Fruit fly (Drosophila melanogaster) whole organism, embryonic: Measurements from ENCODE around the gene CG33203.

ENCODE experiments used
- Adf1 ChIP-seq: fragments of 200-800 bp; sonication (Bioruptor generic); IDR thresholded peaks from 2 replicates; pipeline ENCODE4 v1.3.6; 2022; ENCODE audit warnings: missing biosample characterization, missing genetic modification characterization
- Atf3 ChIP-seq: fragments of 200-800 bp; sonication (Bioruptor generic); optimal IDR thresholded peaks from 3 replicates; lab custom pipeline; 2016; ENCODE audit warnings: missing biosample characterization, missing genetic modification characterization
- Bdp1 ChIP-seq: fragments of 200-800 bp; sonication (Bioruptor generic); optimal IDR thresholded peaks from 3 replicates; lab custom pipeline; 2016; ENCODE audit warnings: missing biosample characterization, missing genetic modification characterization
- CG10147 ChIP-seq: fragments of 200-800 bp; sonication (Bioruptor generic); optimal IDR thresholded peaks from 2 replicates; lab custom pipeline; 2019; ENCODE audit warnings: missing biosample characterization, mild to moderate bottlenecking, missing genetic modification characterization, moderate library complexity
- CG10431 ChIP-seq: fragments of 200-800 bp; sonication (Bioruptor generic); optimal IDR thresholded peaks from 3 replicates; lab custom pipeline; 2018; ENCODE audit warnings: missing biosample characterization, mild to moderate bottlenecking, missing genetic modification characterization
- CG10543 ChIP-seq: fragments of 200-800 bp; sonication (Bioruptor generic); optimal IDR thresholded peaks from 3 replicates; lab custom pipeline; 2017; ENCODE audit warnings: missing biosample characterization, mild to moderate bottlenecking, missing genetic modification characterization, moderate library complexity
- CG11504 ChIP-seq: fragments of 200-800 bp; sonication (Bioruptor generic); optimal IDR thresholded peaks from 3 replicates; lab custom pipeline; 2019; ENCODE audit warnings: missing biosample characterization, mild to moderate bottlenecking, missing genetic modification characterization, moderate library complexity
- CG12769 ChIP-seq: fragments of 200-800 bp; sonication (Bioruptor generic); optimal IDR thresholded peaks from 2 replicates; lab custom pipeline; 2019; ENCODE audit warnings: missing biosample characterization, mild to moderate bottlenecking, missing genetic modification characterization, moderate library complexity
- CG15269 ChIP-seq: fragments of 200-800 bp; sonication (Bioruptor generic); optimal IDR thresholded peaks from 2 replicates; lab custom pipeline; 2018; ENCODE audit warnings: missing biosample characterization, mild to moderate bottlenecking, missing genetic modification characterization, moderate library complexity
- CG1603 ChIP-seq: fragments of 200-800 bp; sonication (Bioruptor generic); optimal IDR thresholded peaks from 2 replicates; lab custom pipeline; 2019; ENCODE audit warnings: missing biosample characterization, mild to moderate bottlenecking, missing genetic modification characterization, moderate library complexity
- CG16863 ChIP-seq: fragments of 200-800 bp; sonication (Bioruptor generic); optimal IDR thresholded peaks from 3 replicates; lab custom pipeline; 2016; ENCODE audit warnings: missing biosample characterization, missing genetic modification characterization
- CG2199 ChIP-seq: fragments of 200-800 bp; sonication (Bioruptor generic); IDR thresholded peaks from 3 replicates; pipeline ENCODE4 v1.3.6; 2022; ENCODE audit warnings: missing biosample characterization, missing genetic modification characterization
- CG4360 ChIP-seq: fragments of 200-800 bp; sonication (Bioruptor generic); IDR thresholded peaks from 2 replicates; pipeline ENCODE4 v1.3.6; 2022; ENCODE audit warnings: missing biosample characterization, missing genetic modification characterization
- CG7271 ChIP-seq: fragments of 200-800 bp; sonication (Bioruptor generic); optimal IDR thresholded peaks from 2 replicates; lab custom pipeline; 2018; ENCODE audit warnings: missing biosample characterization, mild to moderate bottlenecking, missing genetic modification characterization, moderate library complexity
- CG8290 ChIP-seq, 3 experiments: fragments of 200-800 bp; sonication (Bioruptor generic); optimal IDR thresholded peaks; 2 replicates each; lab custom pipeline; 2016 to 2019; ENCODE audit warnings: missing biosample characterization in 3 of 3, missing genetic modification characterization in 3 of 3, mild to moderate bottlenecking in 2 of 3, moderate library complexity in 1 of 3
- CG8359 ChIP-seq: fragments of 200-800 bp; sonication (Bioruptor generic); optimal IDR thresholded peaks from 2 replicates; lab custom pipeline; 2017; ENCODE audit warnings: missing biosample characterization, mild to moderate bottlenecking, missing genetic modification characterization, borderline replicate concordance
- CG9932 ChIP-seq: fragments of 200-800 bp; sonication (Bioruptor generic); IDR thresholded peaks from 2 replicates; pipeline ENCODE4 v1.3.6; 2022; ENCODE audit warnings: missing biosample characterization, missing genetic modification characterization
- CrebB ChIP-seq: fragments of 200-800 bp; sonication (Bioruptor generic); optimal IDR thresholded peaks from 3 replicates; lab custom pipeline; 2018; ENCODE audit warnings: missing biosample characterization, mild to moderate bottlenecking, missing genetic modification characterization
- D19A ChIP-seq: fragments of 200-800 bp; optimal IDR thresholded peaks from 3 replicates; lab custom pipeline; 2019; ENCODE audit warnings: missing biosample characterization, mild to moderate bottlenecking, missing genetic modification characterization, moderate library complexity
- Dref ChIP-seq: fragments of 200-800 bp; sonication (Bioruptor generic); IDR thresholded peaks from 2 replicates; pipeline ENCODE4 v1.3.6; 2022; ENCODE audit warnings: missing biosample characterization, missing genetic modification characterization
- Drgx ChIP-seq: fragments of 200-800 bp; sonication (Bioruptor generic); IDR thresholded peaks from 2 replicates; pipeline ENCODE4 v1.3.6; 2022; ENCODE audit warnings: missing biosample characterization, missing genetic modification characterization
- HLH3B ChIP-seq: fragments of 200-800 bp; sonication (Bioruptor generic); IDR thresholded peaks from 2 replicates; pipeline ENCODE4 v1.3.6; 2022; ENCODE audit warnings: missing biosample characterization, missing genetic modification characterization
- Med ChIP-seq: fragments of 200-800 bp; sonication (Bioruptor generic); peaks from one replicate; lab custom pipeline; 2016; ENCODE audit warnings: missing biosample characterization, missing genetic modification characterization, mild to moderate bottlenecking, inconsistent platforms, moderate library complexity
- NC2α ChIP-seq: fragments of 200-800 bp; sonication (Bioruptor generic); optimal IDR thresholded peaks from 2 replicates; lab custom pipeline; 2016; ENCODE audit warnings: missing biosample characterization, missing genetic modification characterization
- Ptx1 ChIP-seq: fragments of 200-800 bp; sonication (Bioruptor generic); IDR thresholded peaks from 2 replicates; pipeline ENCODE4 v1.3.6; 2022; ENCODE audit warnings: missing biosample characterization, missing genetic modification characterization
- Rfx ChIP-seq: fragments of 200-800 bp; sonication (Bioruptor generic); IDR thresholded peaks from 2 replicates; pipeline ENCODE4 v1.3.6; 2022; ENCODE audit warnings: missing biosample characterization, missing genetic modification characterization
- abd-A ChIP-seq: fragments of 200-800 bp; sonication (Bioruptor generic); optimal IDR thresholded peaks from 3 replicates; lab custom pipeline; 2019; ENCODE audit warnings: missing biosample characterization, mild to moderate bottlenecking, missing genetic modification characterization, moderate library complexity
- ase ChIP-seq: fragments of 200-800 bp; sonication (Bioruptor generic); IDR thresholded peaks from 3 replicates; pipeline ENCODE4 v1.3.6; 2022; ENCODE audit warnings: missing biosample characterization, missing genetic modification characterization
- br ChIP-seq: fragments of >200 bp; optimal IDR thresholded peaks from 2 replicates; lab custom pipeline; 2017
- bsh ChIP-seq, 2 experiments: fragments of 200-800 bp; sonication (Bioruptor generic); optimal IDR thresholded peaks; 2 replicates each; lab custom pipeline; 2017 to 2018; ENCODE audit warnings: mild to moderate bottlenecking in 2 of 2, missing biosample characterization in 2 of 2, missing genetic modification characterization in 2 of 2, moderate library complexity in 1 of 2
- chinmo ChIP-seq: fragments of 200-800 bp; sonication (Bioruptor generic); IDR thresholded peaks from 4 replicates; pipeline ENCODE4 v1.3.6; 2022; ENCODE audit warnings: missing biosample characterization, missing genetic modification characterization; ENCODE audit not compliant: partially characterized antibody
- crol ChIP-seq: fragments of 200-800 bp; sonication (Bioruptor generic); IDR thresholded peaks from 2 replicates; pipeline ENCODE4 v1.3.6; 2022; ENCODE audit warnings: missing biosample characterization, missing genetic modification characterization
- cwo ChIP-seq: fragments of 200-800 bp; sonication (Bioruptor generic); optimal IDR thresholded peaks from 3 replicates; lab custom pipeline; 2017; ENCODE audit warnings: missing biosample characterization, missing genetic modification characterization, mild to moderate bottlenecking, moderate library complexity, missing genetic modification reagents
- gem ChIP-seq: fragments of 200-800 bp; sonication (Bioruptor generic); optimal IDR thresholded peaks from 2 replicates; lab custom pipeline; 2019; ENCODE audit warnings: missing biosample characterization, mild to moderate bottlenecking, missing genetic modification characterization, moderate library complexity
- gfzf ChIP-seq: fragments of 200-800 bp; sonication (Bioruptor generic); optimal IDR thresholded peaks from 2 replicates; lab custom pipeline; 2016; ENCODE audit warnings: missing biosample characterization, mild to moderate bottlenecking, missing genetic modification characterization, moderate library complexity
- lmd ChIP-seq: fragments of 200-800 bp; sonication (Bioruptor generic); IDR thresholded peaks from 2 replicates; pipeline ENCODE4 v1.3.6; 2022; ENCODE audit warnings: missing biosample characterization, missing genetic modification characterization
- mirr ChIP-seq: fragments of 200-800 bp; sonication (Bioruptor generic); optimal IDR thresholded peaks from 3 replicates; lab custom pipeline; 2018; ENCODE audit warnings: missing biosample characterization, mild to moderate bottlenecking, missing genetic modification characterization
- nerfin-1 ChIP-seq: fragments of 200-800 bp; sonication (Bioruptor generic); optimal IDR thresholded peaks from 3 replicates; lab custom pipeline; 2019; ENCODE audit warnings: missing biosample characterization, mild to moderate bottlenecking, missing genetic modification characterization, moderate library complexity
- nom ChIP-seq: fragments of 200-800 bp; sonication (Bioruptor generic); optimal IDR thresholded peaks from 2 replicates; lab custom pipeline; 2017; ENCODE audit warnings: missing biosample characterization, missing genetic modification characterization, mild to moderate bottlenecking, moderate library complexity, missing genetic modification reagents
- pan ChIP-seq, 4 experiments: fragments of >200 bp in 3 of 4; fragments of 200-800 bp in 1 of 4; sonication (Bioruptor generic) in 1 of 4; optimal IDR thresholded peaks in 3 of 4; IDR thresholded peaks in 1 of 4; 2 replicates each; pipeline versions ENCODE4 v1.3.6 to Lab custom; 2017 to 2022; ENCODE audit warnings: missing biosample characterization in 2 of 4, missing genetic modification characterization in 2 of 4, mixed read lengths in 1 of 4
- psq ChIP-seq: fragments of 200-800 bp; sonication (Bioruptor generic); optimal IDR thresholded peaks from 2 replicates; lab custom pipeline; 2017; ENCODE audit warnings: missing biosample characterization, missing genetic modification characterization
- rib ChIP-seq: fragments of 200-800 bp; sonication (Bioruptor generic); IDR thresholded peaks from 2 replicates; pipeline ENCODE4 v1.3.6; 2022; ENCODE audit warnings: missing biosample characterization, missing genetic modification characterization
- row ChIP-seq: fragments of 200-800 bp; sonication (Bioruptor generic); IDR thresholded peaks from 3 replicates; pipeline ENCODE4 v1.3.6; 2022; ENCODE audit warnings: missing biosample characterization, missing genetic modification characterization
- seq ChIP-seq: fragments of 200-800 bp; sonication (Bioruptor generic); IDR thresholded peaks from 2 replicates; pipeline ENCODE4 v1.3.6; 2022; ENCODE audit warnings: missing biosample characterization, missing genetic modification characterization
- stwl ChIP-seq: fragments of 200-800 bp; sonication (Bioruptor generic); optimal IDR thresholded peaks from 3 replicates; lab custom pipeline; 2018; ENCODE audit warnings: missing biosample characterization, mild to moderate bottlenecking, missing genetic modification characterization, moderate library complexity
- tap ChIP-seq: fragments of 200-800 bp; optimal IDR thresholded peaks from 3 replicates; lab custom pipeline; 2019; ENCODE audit warnings: missing biosample characterization, mild to moderate bottlenecking, missing genetic modification characterization, moderate library complexity
- toy ChIP-seq: fragments of 200-800 bp; sonication (Bioruptor generic); IDR thresholded peaks from 2 replicates; pipeline ENCODE4 v1.3.6; 2022; ENCODE audit warnings: missing biosample characterization, missing genetic modification characterization
- ttk ChIP-seq: fragments of 200-800 bp; sonication (Bioruptor generic); IDR thresholded peaks from 2 replicates; pipeline ENCODE4 v2.1.2; 2022; ENCODE audit warnings: missing biosample characterization, missing genetic modification characterization

The CG33203 gene

dm6 chr3R:28846877-28847529, 40.5 kb downstream of the CG33203 start:
- TF ChIP-seq psq (no peak), Bdp1 (no peak), crol (GFP tag; lab: Robert Waterston, UW) (0 out of 2 replicates have a peak, but pooled peaks have one; percentile 23), CG12769 (no peak), Drgx (GFP tag; lab: Robert Waterston, UW) (0 out of 2 replicates have a peak, but pooled peaks have one; percentile 42), nerfin-1 (tag; lab: Kevin White, UChicago) (no peak), gem (tag; lab: Kevin White, UChicago) (peak; percentile 11), bsh (GFP tag; optimal IDR thresholded peaks at IDR 0.05; lab: Kevin White, UChicago) (peak in 1 of 2 experiments; percentile 14), ase (GFP tag; lab: Robert Waterston, UW) (no peak), CG1603 (tag; lab: Kevin White, UChicago) (peak; percentile 4), chinmo (GFP tag; lab: Robert Waterston, UW) (no peak), Med (GFP tag; lab: Kevin White, UChicago) (peak; percentile 13), stwl (tag; lab: Kevin White, UChicago) (no peak), lmd (GFP tag; lab: Robert Waterston, UW) (no peak), row (GFP tag; lab: Robert Waterston, UW) (peak; percentile 30; the same call in 1 of the 3 replicates), cwo (GFP tag; lab: Kevin White, UChicago) (no peak), br (lab: Kevin White, UChicago) (no peak), pan (optimal IDR thresholded peaks at IDR 0.05; lab: Kevin White, UChicago) (no peak), pan (GFP tag; optimal IDR thresholded peaks at IDR 0.05 in 1 of 2, IDR thresholded peaks at IDR 0.05 in 1 of 2) (no peak), CG8290 (GFP tag; optimal IDR thresholded peaks at IDR 0.05; lab: Kevin White, UChicago) (no peak), CG8290 (tag; optimal IDR thresholded peaks at IDR 0.05; lab: Kevin White, UChicago) (no peak), HLH3B (0 out of 2 replicates have a peak, but pooled peaks have one; percentile 11), nom (GFP tag; lab: Kevin White, UChicago) (peak; percentile 91), CG10431 (GFP tag; lab: Kevin White, UChicago) (no peak), Dref (GFP tag; lab: Robert Waterston, UW) (no peak), NC2α (GFP tag; lab: Kevin White, UChicago) (no peak), tap (no peak), CG2199 (GFP tag; lab: Robert Waterston, UW) (0 out of 3 replicates have a peak, but pooled peaks have one; percentile 25), D19A (tag; lab: Kevin White, UChicago) (peak; percentile 90), toy (no peak), CG7271 (tag; lab: Kevin White, UChicago) (no peak)

dm6 chr3R:28845981-28846380, 41.5 kb downstream of the CG33203 start:
- no peak for TF ChIP-seq CrebB (tag; lab: Kevin White, UChicago)
- no peak for TF ChIP-seq CG15269 (tag; lab: Kevin White, UChicago)
- peak; percentile 25 for TF ChIP-seq CG10543 (GFP tag; lab: Kevin White, UChicago)
- TF ChIP-seq CG4360 = peak; percentile 61
- TF ChIP-seq CG8359 (GFP tag; lab: Kevin White, UChicago) = no peak
- TF ChIP-seq CG11504 (tag; lab: Kevin White, UChicago) = peak; percentile 19
- no peak for TF ChIP-seq CG16863 (GFP tag; lab: Kevin White, UChicago)
- peak; percentile 12; the same call in 1 of the 2 replicates for TF ChIP-seq Adf1 (GFP tag; lab: Robert Waterston, UW)
- TF ChIP-seq CG10147 (GFP tag; lab: Kevin White, UChicago) = no peak
- TF ChIP-seq rib (GFP tag; lab: Robert Waterston, UW) = 0 out of 2 replicates have a peak, but pooled peaks have one; percentile 28
- TF ChIP-seq CG2199 (GFP tag; lab: Robert Waterston, UW) = 0 out of 3 replicates have a peak, but pooled peaks have one; percentile 43
- TF ChIP-seq CG9932 = peak; percentile 17; the same call in 1 of the 2 replicates
- 0 out of 2 replicates have a peak, but pooled peaks have one; percentile 17 for TF ChIP-seq Rfx (GFP tag; lab: Robert Waterston, UW)
- peak; percentile 52; the same call in 1 of the 2 replicates for TF ChIP-seq seq (GFP tag; lab: Robert Waterston, UW)
- no peak for TF ChIP-seq Atf3 (GFP tag; lab: Kevin White, UChicago)
- no peak for TF ChIP-seq Bdp1
- peak; percentile 74 for TF ChIP-seq abd-A (tag; lab: Kevin White, UChicago)
- TF ChIP-seq ttk (GFP tag; lab: Robert Waterston, UW) = 0 out of 2 replicates have a peak, but pooled peaks have one; percentile 15
- peak; percentile 11 for TF ChIP-seq mirr
- TF ChIP-seq D19A (tag; lab: Kevin White, UChicago) = peak; percentile 26
- no peak for TF ChIP-seq gfzf (GFP tag; lab: Kevin White, UChicago)
- TF ChIP-seq Ptx1 (GFP tag; lab: Robert Waterston, UW) = peak; percentile 19; the same call in 1 of the 2 replicates
